Worm (Caenorhabditis elegans) whole organism, young adult: ENCODE results near the gene F10C2.7.

Experiments used
- B0336.3 ChIP-seq: fragments of 200-800 bp; sonication (Bioruptor generic); IDR thresholded peaks from 2 replicates; pipeline ENCODE4 v1.3.6; 2022; ENCODE audit warnings: missing genetic modification characterization, missing compliant biosample characterization
- F10E7.11 ChIP-seq: sonication (generic microtip); optimal IDR thresholded peaks from 2 replicates; lab custom pipeline; 2017; ENCODE audit warnings: mild to moderate bottlenecking, missing genetic modification characterization, moderate library complexity, missing compliant biosample characterization
- F23B12.7 ChIP-seq: sonication (generic microtip); optimal IDR thresholded peaks from 2 replicates; lab custom pipeline; 2017; ENCODE audit warnings: missing genetic modification characterization, mild to moderate bottlenecking, missing compliant biosample characterization, antibody characterized with exemption, moderate library complexity; ENCODE audit not compliant: insufficient read depth
- F33H1.4 ChIP-seq: fragments of 200-800 bp; sonication (Bioruptor generic); IDR thresholded peaks from 2 replicates; pipeline ENCODE4 v1.3.6; 2022; ENCODE audit warnings: missing genetic modification reagents, missing genetic modification characterization, missing compliant biosample characterization
- F39B2.1 ChIP-seq: fragments of 200-800 bp; sonication (Bioruptor generic); IDR thresholded peaks from 2 replicates; pipeline ENCODE4 v1.3.6; 2022; ENCODE audit warnings: missing genetic modification reagents, missing genetic modification characterization, missing compliant biosample characterization
- K12H6.12 ChIP-seq: fragments of 200-800 bp; sonication (Bioruptor generic); optimal IDR thresholded peaks from 2 replicates; lab custom pipeline; 2018; ENCODE audit warnings: mild to moderate bottlenecking, missing genetic modification characterization, missing compliant biosample characterization
- Y95B8A.8 ChIP-seq: fragments of 200-800 bp; sonication (Bioruptor generic); IDR thresholded peaks from 2 replicates; pipeline ENCODE4 v1.3.6; 2022; ENCODE audit warnings: missing genetic modification reagents, missing genetic modification characterization, missing compliant biosample characterization
- attf-5 ChIP-seq: fragments of 200-800 bp; sonication (Bioruptor generic); optimal IDR thresholded peaks from 2 replicates; lab custom pipeline; 2018; ENCODE audit warnings: mild to moderate bottlenecking, missing genetic modification characterization, missing compliant biosample characterization
- cebp-1 ChIP-seq, 2 experiments: fragments of 200-800 bp in 1 of 2; sonication (Bioruptor generic) in 1 of 2; sonication (generic microtip) in 1 of 2; IDR thresholded peaks in 1 of 2; optimal IDR thresholded peaks in 1 of 2; 2 replicates each; pipeline versions ENCODE4 v1.3.6 to Lab custom; 2017 to 2022; ENCODE audit warnings: missing compliant biosample characterization in 2 of 2, missing genetic modification characterization in 2 of 2, mild to moderate bottlenecking in 1 of 2, missing genetic modification reagents in 1 of 2, moderate library complexity in 1 of 2
- ceh-27 ChIP-seq: fragments of 200-800 bp; sonication (Bioruptor generic); optimal IDR thresholded peaks from 2 replicates; lab custom pipeline; 2018; ENCODE audit warnings: mild to moderate bottlenecking, missing genetic modification characterization, moderate library complexity, missing compliant biosample characterization
- ceh-40 ChIP-seq: fragments of 200-800 bp; sonication (Bioruptor generic); IDR thresholded peaks from 2 replicates; pipeline ENCODE4 v1.3.6; 2022; ENCODE audit warnings: missing genetic modification characterization, missing compliant biosample characterization
- ceh-79 ChIP-seq: sonication (generic microtip); optimal IDR thresholded peaks from 2 replicates; lab custom pipeline; 2017; ENCODE audit warnings: mild to moderate bottlenecking, missing genetic modification characterization, missing compliant biosample characterization
- chd-7 ChIP-seq: sonication (generic microtip); optimal IDR thresholded peaks from 2 replicates; lab custom pipeline; 2016; ENCODE audit warnings: mild to moderate bottlenecking, missing genetic modification characterization, moderate library complexity, missing compliant biosample characterization
- dox-1 ChIP-seq: fragments of 200-800 bp; sonication (Bioruptor generic); IDR thresholded peaks from 2 replicates; pipeline ENCODE4 v1.3.6; 2022; ENCODE audit warnings: missing genetic modification reagents, missing genetic modification characterization, missing compliant biosample characterization
- egrh-3 ChIP-seq: fragments of 200-800 bp; sonication (Bioruptor generic); IDR thresholded peaks from 2 replicates; pipeline ENCODE4 v1.3.6; 2022; ENCODE audit warnings: missing genetic modification reagents, missing genetic modification characterization, missing compliant biosample characterization
- ets-4 ChIP-seq: fragments of 200-800 bp; sonication (Bioruptor generic); optimal IDR thresholded peaks from 2 replicates; lab custom pipeline; 2018; ENCODE audit warnings: mild to moderate bottlenecking, missing genetic modification characterization, missing compliant biosample characterization
- him-1 ChIP-seq: sonication (generic microtip); optimal IDR thresholded peaks from 2 replicates; lab custom pipeline; 2016; ENCODE audit warnings: missing genotype, missing genetic modification reagents, missing genetic modification characterization, missing compliant biosample characterization
- hmg-1.2 ChIP-seq: fragments of 200-800 bp; sonication (Bioruptor generic); IDR thresholded peaks from 2 replicates; pipeline ENCODE4 v1.3.6; 2022; ENCODE audit warnings: missing genetic modification reagents, missing genetic modification characterization, missing compliant biosample characterization
- hsf-1 ChIP-seq: fragments of 200-800 bp; sonication (Bioruptor generic); IDR thresholded peaks from 2 replicates; pipeline ENCODE4 v1.3.6; 2022; ENCODE audit warnings: missing genetic modification reagents, missing genetic modification characterization, missing compliant biosample characterization
- let-607 ChIP-seq, 2 experiments: fragments of 200-800 bp in 1 of 2; sonication (Bioruptor generic) in 1 of 2; sonication (generic microtip) in 1 of 2; optimal IDR thresholded peaks; 2 replicates each; lab custom pipeline; 2016 to 2018; ENCODE audit warnings: mild to moderate bottlenecking in 2 of 2, missing compliant biosample characterization in 2 of 2, missing genetic modification characterization in 2 of 2, moderate library complexity in 2 of 2, missing genotype in 1 of 2
- lsl-1 ChIP-seq: fragments of 200-800 bp; sonication (Bioruptor generic); optimal IDR thresholded peaks from 2 replicates; lab custom pipeline; 2018; ENCODE audit warnings: mild to moderate bottlenecking, missing genetic modification characterization, moderate library complexity, missing compliant biosample characterization
- madf-10 ChIP-seq: sonication (generic microtip); optimal IDR thresholded peaks from 2 replicates; lab custom pipeline; 2016; ENCODE audit warnings: mild to moderate bottlenecking, missing genetic modification characterization, missing compliant biosample characterization
- madf-3 ChIP-seq: fragments of 200-800 bp; sonication (Bioruptor generic); IDR thresholded peaks from 2 replicates; pipeline ENCODE4 v1.3.6; 2022; ENCODE audit warnings: missing genetic modification reagents, missing genetic modification characterization, missing compliant biosample characterization
- madf-8 ChIP-seq: fragments of 200-800 bp; sonication (Bioruptor generic); conservative IDR thresholded peaks from 2 replicates; pipeline ENCODE4 v1.3.6; 2022; ENCODE audit warnings: missing genetic modification reagents, missing genetic modification characterization, missing compliant biosample characterization
- mes-4 ChIP-seq: sonication (generic microtip); optimal IDR thresholded peaks from 2 replicates; lab custom pipeline; 2016; ENCODE audit warnings: missing genotype, missing genetic modification characterization, missing compliant biosample characterization
- nfya-2 ChIP-seq: fragments of 200-800 bp; sonication (Bioruptor generic); IDR thresholded peaks from 2 replicates; pipeline ENCODE4 v1.3.6; 2022; ENCODE audit warnings: missing genetic modification reagents, missing genetic modification characterization, missing compliant biosample characterization
- pha-4 ChIP-seq: fragments of 150-350 bp; sonication (generic microtip); optimal IDR thresholded peaks from 2 replicates; lab custom pipeline; 2014; ENCODE audit warnings: missing biosample characterization, missing genetic modification reagents, missing genetic modification characterization
- rcor-1 ChIP-seq: fragments of 200-800 bp; sonication (Bioruptor generic); IDR thresholded peaks from 2 replicates; pipeline ENCODE4 v1.3.6; 2022; ENCODE audit warnings: missing genetic modification reagents, missing genetic modification characterization, missing compliant biosample characterization
- snpc-4 ChIP-seq, 5 experiments: fragments of 150-350 bp in 1 of 5; sonication (generic microtip) in 4 of 5; optimal IDR thresholded peaks; 2 replicates each; lab custom pipeline; 2014 to 2018; ENCODE audit warnings: missing genetic modification characterization in 5 of 5, missing biosample characterization in 3 of 5, antibody characterized with exemption in 2 of 5, mild to moderate bottlenecking in 2 of 5, missing compliant biosample characterization in 2 of 5, missing genotype in 2 of 5, moderate library complexity in 2 of 5, missing genetic modification reagents in 1 of 5
- sptf-2 ChIP-seq: fragments of 200-800 bp; sonication (Bioruptor generic); optimal IDR thresholded peaks from 2 replicates; lab custom pipeline; 2018; ENCODE audit warnings: mild to moderate bottlenecking, missing genetic modification characterization, missing compliant biosample characterization
- tlf-1 ChIP-seq: fragments of 200-800 bp; sonication (Bioruptor generic); optimal IDR thresholded peaks from 2 replicates; lab custom pipeline; 2018; ENCODE audit warnings: mild to moderate bottlenecking, missing genetic modification characterization, missing compliant biosample characterization
- zfh-2 ChIP-seq: fragments of 200-800 bp; sonication (Bioruptor generic); conservative IDR thresholded peaks from 2 replicates; pipeline ENCODE4 v1.3.6; 2022; ENCODE audit warnings: missing genetic modification reagents, missing genetic modification characterization, missing compliant biosample characterization
- zim-3 ChIP-seq: sonication (generic microtip); optimal IDR thresholded peaks from 2 replicates; lab custom pipeline; 2017; ENCODE audit warnings: mild to moderate bottlenecking, missing genetic modification characterization, moderate library complexity, missing compliant biosample characterization
- ztf-3 ChIP-seq: fragments of 200-800 bp; sonication (Bioruptor generic); optimal IDR thresholded peaks from 2 replicates; lab custom pipeline; 2018; ENCODE audit warnings: mild to moderate bottlenecking, missing genetic modification characterization, missing compliant biosample characterization
- ztf-6 ChIP-seq: fragments of 200-800 bp; sonication (Bioruptor generic); IDR thresholded peaks from 2 replicates; pipeline ENCODE4 v1.3.6; 2022; ENCODE audit warnings: missing genetic modification reagents, missing genetic modification characterization, missing compliant biosample characterization

F10C2.7 gene

ce11 chrV:12024273-12024672 lies 29.4 kb upstream of the F10C2.7 start (continued):
- TF ChIP-seq ceh-40 (GFP tag; lab: Robert Waterston, UW) (no peak), let-607 (tag; optimal IDR thresholded peaks at IDR 0.05; lab: Kevin White, UChicago) (no peak), madf-8 (no peak)

- TF ChIP-seq K12H6.12 (tag; lab: Kevin White, UChicago) (peak; percentile 28), chd-7 (tag; lab: Kevin White, UChicago) (peak; percentile 15), ztf-3 (GFP tag; lab: Kevin White, UChicago) (no peak), him-1 (tag; lab: Kevin White, UChicago) (no peak), attf-5 (GFP tag; lab: Kevin White, UChicago) (no peak), zfh-2 (GFP tag; lab: Robert Waterston, UW) (peak; percentile 29; the same call in 1 of the 2 replicates)
Observed at ce11 chrV:12025683-12026082, 28.0 kb upstream of the F10C2.7 start.

ce11 chrV:12026878-12027477 lies 26.7 kb upstream of the F10C2.7 start:
- TF ChIP-seq hsf-1 (no peak), Y95B8A.8 (GFP tag; lab: Robert Waterston, UW) (no peak), cebp-1 (GFP tag; IDR thresholded peaks at IDR 0.05; lab: Robert Waterston, UW) (no peak), cebp-1 (tag; optimal IDR thresholded peaks at IDR 0.05; lab: Kevin White, UChicago) (peak; percentile 54), hmg-1.2 (GFP tag; lab: Robert Waterston, UW) (peak; percentile 26; the same call in 1 of the 2 replicates), F23B12.7 (tag; lab: Kevin White, UChicago) (no peak), snpc-4 (GFP tag; optimal IDR thresholded peaks at IDR 0.05; lab: Kevin White, UChicago) (no peak), snpc-4 (tag; optimal IDR thresholded peaks at IDR 0.05; lab: Kevin White, UChicago) (no peak), F39B2.1 (no peak), pha-4 (tag; lab: Kevin White, UChicago) (no peak), madf-10 (tag; lab: Kevin White, UChicago) (no peak), F33H1.4 (GFP tag; lab: Robert Waterston, UW) (no peak), tlf-1 (GFP tag; lab: Kevin White, UChicago) (no peak), ets-4 (GFP tag; lab: Kevin White, UChicago) (no peak), dox-1 (no peak), sptf-2 (no peak), B0336.3 (GFP tag; lab: Robert Waterston, UW) (no peak), K12H6.12 (tag; lab: Kevin White, UChicago) (peak; percentile 66), egrh-3 (GFP tag; lab: Robert Waterston, UW) (0 out of 2 replicates have a peak, but pooled peaks have one; percentile 20), zfh-2 (GFP tag; lab: Robert Waterston, UW) (peak; percentile 74), lsl-1 (GFP tag; lab: Kevin White, UChicago) (no peak), ztf-6 (GFP tag; lab: Robert Waterston, UW) (no peak), attf-5 (GFP tag; lab: Kevin White, UChicago) (peak; percentile 30), nfya-2 (GFP tag; lab: Robert Waterston, UW) (no peak), ceh-27 (peak; percentile 12), rcor-1 (GFP tag; lab: Robert Waterston, UW) (0 out of 2 replicates have a peak, but pooled peaks have one; percentile 7), zim-3 (no peak), ceh-79 (tag; lab: Kevin White, UChicago) (no peak), F10E7.11 (tag; lab: Kevin White, UChicago) (no peak), madf-3 (GFP tag; lab: Robert Waterston, UW) (no peak), mes-4 (tag; lab: Kevin White, UChicago) (no peak)
